Worm (Caenorhabditis elegans) whole organism, L4 larva: ENCODE measurements around the gene T10G3.4.
A peak's percentile ranks its signal among the peaks of the same experiment; 100 is the strongest.

ENCODE experiments used
- F10B5.3 ChIP-seq: sonication (generic microtip); optimal IDR thresholded peaks from 2 replicates; lab custom pipeline; 2016; ENCODE audit warnings: mild to moderate bottlenecking, missing genetic modification characterization, missing compliant biosample characterization
- F44E2.7 ChIP-seq: fragments of 200-800 bp; sonication (Bioruptor generic); IDR thresholded peaks from 2 replicates; pipeline ENCODE4 v2.1.2; 2022; ENCODE audit warnings: missing genetic modification characterization, missing compliant biosample characterization
- T26A8.4 ChIP-seq: fragments of 200-800 bp; sonication (Bioruptor generic); IDR thresholded peaks from 2 replicates; pipeline ENCODE4 v1.3.6; 2022; ENCODE audit warnings: missing genetic modification characterization, missing compliant biosample characterization
- Y105C5A.15 ChIP-seq: fragments of 200-800 bp; sonication (Bioruptor generic); IDR thresholded peaks from 2 replicates; pipeline ENCODE4 v1.3.6; 2022; ENCODE audit warnings: missing genetic modification characterization, missing compliant biosample characterization
- Y48G9A.11 ChIP-seq: fragments of 200-800 bp; sonication (Bioruptor generic); IDR thresholded peaks from 2 replicates; pipeline ENCODE4 v1.3.6; 2022; ENCODE audit warnings: missing genetic modification reagents, missing genetic modification characterization, missing compliant biosample characterization
- Y75B8A.6 ChIP-seq: fragments of 200-800 bp; sonication (Bioruptor generic); IDR thresholded peaks from 2 replicates; pipeline ENCODE4 v1.3.6; 2022; ENCODE audit warnings: missing genetic modification reagents, missing genetic modification characterization, missing compliant biosample characterization
- ZK546.5 ChIP-seq, 2 experiments: sonication (generic microtip); optimal IDR thresholded peaks; 2 replicates each; lab custom pipeline; 2017; ENCODE audit warnings: missing biosample characterization in 2 of 2, missing genetic modification characterization in 2 of 2
- aha-1 ChIP-seq: fragments of 150-350 bp; peaks from one replicate; lab custom pipeline; 2014; ENCODE audit warnings: missing biosample characterization, missing genetic modification characterization
- ama-1 ChIP-seq: fragments of 150-350 bp; optimal IDR thresholded peaks from 2 replicates; lab custom pipeline; 2014; ENCODE audit warnings: inconsistent platforms, mixed read lengths
- arid-1 ChIP-seq: fragments of 200-800 bp; sonication (Bioruptor generic); conservative IDR thresholded peaks from 2 replicates; pipeline ENCODE4 v1.3.6; 2022; ENCODE audit warnings: missing genetic modification reagents, missing genetic modification characterization, missing compliant biosample characterization
- ceh-20 ChIP-seq: fragments of 200-800 bp; sonication (Bioruptor generic); IDR thresholded peaks from 2 replicates; pipeline ENCODE4 v1.3.6; 2022; ENCODE audit warnings: missing genetic modification reagents, missing genetic modification characterization, missing compliant biosample characterization
- ceh-28 ChIP-seq: fragments of 150-350 bp; optimal IDR thresholded peaks from 2 replicates; lab custom pipeline; 2014; ENCODE audit warnings: missing biosample characterization, missing genetic modification reagents, missing genetic modification characterization
- ceh-62 ChIP-seq: sonication (generic microtip); optimal IDR thresholded peaks from 2 replicates; lab custom pipeline; 2017; ENCODE audit warnings: missing biosample characterization, missing genetic modification characterization
- ces-1 ChIP-seq: fragments of 150-350 bp; sonication (generic microtip); optimal IDR thresholded peaks from 4 replicates; lab custom pipeline; 2014; ENCODE audit warnings: missing biosample characterization, missing genetic modification reagents, missing genetic modification characterization
- cey-2 ChIP-seq: sonication (generic microtip); optimal IDR thresholded peaks from 3 replicates; lab custom pipeline; 2017; ENCODE audit warnings: missing genetic modification characterization, mild to moderate bottlenecking, missing compliant biosample characterization, antibody characterized with exemption, borderline replicate concordance; ENCODE audit not compliant: insufficient read depth
- daf-16 ChIP-seq, 3 experiments: sonication (generic microtip); optimal IDR thresholded peaks; 2 replicates each; lab custom pipeline; 2016 to 2017; ENCODE audit warnings: missing genetic modification characterization in 3 of 3, missing genetic modification reagents in 3 of 3, mild to moderate bottlenecking in 2 of 3, missing compliant biosample characterization in 2 of 3, missing biosample characterization in 1 of 3, moderate library complexity in 1 of 3
- daf-19 ChIP-seq: fragments of 200-800 bp; sonication (Bioruptor generic); conservative IDR thresholded peaks from 2 replicates; pipeline ENCODE4 v1.3.6; 2022; ENCODE audit warnings: missing genetic modification characterization, missing compliant biosample characterization
- daf-8 ChIP-seq: fragments of 200-800 bp; sonication (Bioruptor generic); IDR thresholded peaks from 2 replicates; pipeline ENCODE4 v1.3.6; 2022; ENCODE audit warnings: missing genetic modification characterization, missing compliant biosample characterization
- dmd-6 ChIP-seq: fragments of 200-800 bp; sonication (Bioruptor generic); IDR thresholded peaks from 2 replicates; pipeline ENCODE4 v1.3.6; 2022; ENCODE audit warnings: missing genetic modification reagents, missing genetic modification characterization, missing compliant biosample characterization
- dve-1 ChIP-seq: sonication (generic microtip); optimal IDR thresholded peaks from 2 replicates; lab custom pipeline; 2017; ENCODE audit warnings: antibody characterized with exemption, mild to moderate bottlenecking, missing genetic modification characterization, missing compliant biosample characterization; ENCODE audit not compliant: insufficient read depth
- hlh-11 ChIP-seq: fragments of 200-800 bp; sonication (Bioruptor generic); optimal IDR thresholded peaks from 2 replicates; lab custom pipeline; 2018; ENCODE audit warnings: mild to moderate bottlenecking, missing genetic modification characterization, missing compliant biosample characterization
- lim-7 ChIP-seq: fragments of 200-800 bp; sonication (Bioruptor generic); IDR thresholded peaks from 2 replicates; pipeline ENCODE4 v1.3.6; 2022; ENCODE audit warnings: missing genetic modification characterization, missing compliant biosample characterization
- lin-39 ChIP-seq: fragments of 150-350 bp; optimal IDR thresholded peaks from 2 replicates; lab custom pipeline; 2014; ENCODE audit warnings: missing biosample characterization, missing genetic modification reagents, missing genetic modification characterization
- lsy-2 ChIP-seq, 2 experiments: fragments of 150-350 bp in 1 of 2; sonication (generic microtip) in 1 of 2; optimal IDR thresholded peaks; 2 replicates each; lab custom pipeline; 2014 to 2017; ENCODE audit warnings: missing biosample characterization in 2 of 2, missing genetic modification characterization in 2 of 2
- madf-5 ChIP-seq, 2 experiments: fragments of 200-800 bp; sonication (Bioruptor generic); IDR thresholded peaks; 2 replicates each; pipeline ENCODE4 v1.3.6; 2022; ENCODE audit warnings: missing compliant biosample characterization in 2 of 2, missing genetic modification characterization in 2 of 2
- madf-9 ChIP-seq: fragments of 200-800 bp; sonication (Bioruptor generic); conservative IDR thresholded peaks from 2 replicates; pipeline ENCODE4 v1.3.6; 2022; ENCODE audit warnings: missing genetic modification reagents, missing genetic modification characterization, missing compliant biosample characterization
- mep-1 ChIP-seq: fragments of 150-350 bp; sonication (generic microtip); optimal IDR thresholded peaks from 3 replicates; lab custom pipeline; 2014; ENCODE audit warnings: missing biosample characterization, missing genetic modification characterization
- nhr-102 ChIP-seq: sonication (generic microtip); optimal IDR thresholded peaks from 2 replicates; lab custom pipeline; 2016; ENCODE audit warnings: mild to moderate bottlenecking, missing genetic modification characterization, moderate library complexity, missing compliant biosample characterization
- nhr-11 ChIP-seq: fragments of 150-350 bp; optimal IDR thresholded peaks from 2 replicates; lab custom pipeline; 2014; ENCODE audit warnings: missing biosample characterization, missing genetic modification characterization
- nhr-111 ChIP-seq: fragments of 200-800 bp; sonication (Bioruptor generic); optimal IDR thresholded peaks from 2 replicates; lab custom pipeline; 2018; ENCODE audit warnings: mild to moderate bottlenecking, missing genetic modification characterization, missing compliant biosample characterization
- nhr-237 ChIP-seq: sonication (generic microtip); optimal IDR thresholded peaks from 2 replicates; lab custom pipeline; 2017; ENCODE audit warnings: missing biosample characterization, missing genetic modification characterization
- nhr-25 ChIP-seq: sonication (generic microtip); optimal IDR thresholded peaks from 2 replicates; lab custom pipeline; 2017; ENCODE audit warnings: missing genetic modification characterization, mild to moderate bottlenecking, missing compliant biosample characterization, antibody characterized with exemption, moderate library complexity, borderline replicate concordance; ENCODE audit not compliant: insufficient read depth
- nhr-42 ChIP-seq: fragments of 200-800 bp; sonication (Bioruptor generic); IDR thresholded peaks from 2 replicates; pipeline ENCODE4 v1.3.6; 2022; ENCODE audit warnings: missing genetic modification characterization, missing compliant biosample characterization
- nhr-48 ChIP-seq: sonication (generic microtip); optimal IDR thresholded peaks from 2 replicates; lab custom pipeline; 2016; ENCODE audit warnings: mild to moderate bottlenecking, missing genetic modification characterization, missing compliant biosample characterization
- nhr-6 ChIP-seq: fragments of 150-350 bp; optimal IDR thresholded peaks from 2 replicates; lab custom pipeline; 2014; ENCODE audit warnings: missing biosample characterization, missing genetic modification characterization
- nhr-77 ChIP-seq: fragments of 150-350 bp; optimal IDR thresholded peaks from 2 replicates; lab custom pipeline; 2014; ENCODE audit warnings: missing biosample characterization, missing genetic modification characterization
- saeg-2 ChIP-seq: fragments of 200-800 bp; sonication (Bioruptor generic); IDR thresholded peaks from 2 replicates; pipeline ENCODE4 v1.3.6; 2022; ENCODE audit warnings: missing genetic modification reagents, missing genetic modification characterization, missing compliant biosample characterization
- sdz-12 ChIP-seq: fragments of 200-800 bp; sonication (Bioruptor generic); optimal IDR thresholded peaks from 2 replicates; lab custom pipeline; 2018; ENCODE audit warnings: mild to moderate bottlenecking, missing genetic modification characterization, missing compliant biosample characterization
- set-16 ChIP-seq: fragments of 200-800 bp; sonication (Bioruptor generic); IDR thresholded peaks from 2 replicates; pipeline ENCODE4 v1.3.6; 2022; ENCODE audit warnings: missing genetic modification reagents, missing genetic modification characterization, missing compliant biosample characterization
- snpc-1.2 ChIP-seq: fragments of 200-800 bp; sonication (Bioruptor generic); IDR thresholded peaks from 2 replicates; pipeline ENCODE4 v1.3.6; 2022; ENCODE audit warnings: missing genetic modification reagents, missing genetic modification characterization, missing compliant biosample characterization
- spr-1 ChIP-seq: sonication (generic microtip); optimal IDR thresholded peaks from 2 replicates; lab custom pipeline; 2016; ENCODE audit warnings: mild to moderate bottlenecking, missing genetic modification characterization, missing compliant biosample characterization
- tra-1 ChIP-seq: fragments of 200-800 bp; sonication (Bioruptor generic); IDR thresholded peaks from 2 replicates; pipeline ENCODE4 v1.3.6; 2022; ENCODE audit warnings: missing genetic modification reagents, missing genetic modification characterization, missing compliant biosample characterization
- unc-39 ChIP-seq: sonication (generic microtip); optimal IDR thresholded peaks from 2 replicates; lab custom pipeline; 2017; ENCODE audit warnings: missing biosample characterization, missing genetic modification characterization
- zip-11 ChIP-seq: fragments of 200-800 bp; sonication (Bioruptor generic); IDR thresholded peaks from 2 replicates; pipeline ENCODE4 v1.3.6; 2022; ENCODE audit warnings: missing genetic modification characterization, missing compliant biosample characterization
- ztf-7 ChIP-seq: fragments of 150-350 bp; optimal IDR thresholded peaks from 2 replicates; lab custom pipeline; 2014; ENCODE audit warnings: missing biosample characterization, missing genetic modification characterization

Gene T10G3.4

ce11 chrV:13530698-13531097 lies 46.5 kb upstream of the T10G3.4 start, which contains the start of gene ttr-44 (continued):
- no peak for TF ChIP-seq daf-16 (GFP tag; optimal IDR thresholded peaks at IDR 0.05; lab: Kevin White, UChicago)
- TF ChIP-seq daf-16 (tag; optimal IDR thresholded peaks at IDR 0.05; lab: Kevin White, UChicago), result peak; percentile 95
- no peak for TF ChIP-seq ceh-62 (tag; lab: Kevin White, UChicago)
- TF ChIP-seq madf-5 (GFP tag; IDR thresholded peaks at IDR 0.05; lab: Robert Waterston, UW), result no peak
- TF ChIP-seq snpc-1.2 (GFP tag; lab: Robert Waterston, UW), result no peak
- TF ChIP-seq ztf-7 (tag; lab: Kevin White, UChicago), result no peak
- peak; percentile 76 for TF ChIP-seq dmd-6

ce11 chrV:13529165-13529564 lies 44.9 kb upstream of the T10G3.4 start:
- TF ChIP-seq lsy-2 (tag; optimal IDR thresholded peaks at IDR 0.05; lab: Kevin White, UChicago) (no peak), ama-1 (lab: Kevin White, UChicago) (peak; percentile 55), Y105C5A.15 (no peak), nhr-6 (peak; percentile 25), zip-11 (GFP tag; lab: Robert Waterston, UW) (no peak), tra-1 (no peak), nhr-237 (tag; lab: Kevin White, UChicago) (no peak), daf-8 (GFP tag; lab: Robert Waterston, UW) (no peak), dve-1 (tag; lab: Kevin White, UChicago) (peak; percentile 75), ztf-7 (tag; lab: Kevin White, UChicago) (no peak), aha-1 (tag; lab: Kevin White, UChicago) (no peak), cey-2 (no peak), Y75B8A.6 (GFP tag; lab: Robert Waterston, UW) (no peak), nhr-77 (peak; percentile 35), mep-1 (peak; percentile 19), nhr-11 (no peak), Y48G9A.11 (GFP tag; lab: Robert Waterston, UW) (no peak), hlh-11 (tag; lab: Kevin White, UChicago) (peak; percentile 33), dmd-6 (no peak), arid-1 (GFP tag; lab: Robert Waterston, UW) (no peak), nhr-102 (peak; percentile 70), set-16 (GFP tag; lab: Robert Waterston, UW) (no peak), spr-1 (tag; lab: Kevin White, UChicago) (no peak), nhr-48 (tag; lab: Kevin White, UChicago) (no peak), nhr-111 (no peak), sdz-12 (GFP tag; lab: Kevin White, UChicago) (no peak), ZK546.5 (tag; optimal IDR thresholded peaks at IDR 0.05; lab: Kevin White, UChicago) (no peak), daf-16 (GFP tag; optimal IDR thresholded peaks at IDR 0.05; lab: Kevin White, UChicago) (no peak), daf-16 (tag; optimal IDR thresholded peaks at IDR 0.05; lab: Kevin White, UChicago) (peak; percentile 83), daf-19 (GFP tag; lab: Robert Waterston, UW) (no peak), F10B5.3 (tag; lab: Kevin White, UChicago) (no peak), madf-9 (GFP tag; lab: Robert Waterston, UW) (no peak), lin-39 (tag; lab: Kevin White, UChicago) (no peak), nhr-42 (GFP tag; lab: Robert Waterston, UW) (no peak), T26A8.4 (GFP tag; lab: Robert Waterston, UW) (no peak; the same call in 1 of the 2 replicates)
- TF ChIP-seq, all 104 proteins: peak for 8

- TF ChIP-seq Y48G9A.11 (GFP tag; lab: Robert Waterston, UW), result peak; percentile 98
Observed at ce11 chrV:13527236-13527635, 43.0 kb upstream of the T10G3.4 start.

- TF ChIP-seq ceh-20 (GFP tag; lab: Robert Waterston, UW), result no peak
- no peak for TF ChIP-seq nhr-25 (tag; lab: Kevin White, UChicago)
- no peak for TF ChIP-seq mep-1
- TF ChIP-seq unc-39 (tag; lab: Kevin White, UChicago), result no peak
- no peak for TF ChIP-seq ceh-28 (tag; lab: Kevin White, UChicago)
- TF ChIP-seq ces-1 (GFP tag; lab: Kevin White, UChicago), result no peak
- TF ChIP-seq lim-7 (GFP tag; lab: Robert Waterston, UW), result no peak
- TF ChIP-seq nhr-6, result no peak
- no peak for TF ChIP-seq set-16 (GFP tag; lab: Robert Waterston, UW)
- no peak for TF ChIP-seq lsy-2 (tag; optimal IDR thresholded peaks at IDR 0.05; lab: Kevin White, UChicago)
- no peak for TF ChIP-seq F44E2.7 (GFP tag; lab: Robert Waterston, UW)
- no peak for TF ChIP-seq saeg-2 (GFP tag; lab: Robert Waterston, UW)
- TF ChIP-seq daf-16 (GFP tag; optimal IDR thresholded peaks at IDR 0.05; lab: Kevin White, UChicago), result no peak
- TF ChIP-seq daf-16 (tag; optimal IDR thresholded peaks at IDR 0.05; lab: Kevin White, UChicago), result no peak
Observed at ce11 chrV:13523194-13523593, 39.0 kb upstream of the T10G3.4 start, which contains the start of gene R11G10.3. Gene R11G10.3, plus strand, starts transcription at chrV:13523494.
